Fruit fly (Drosophila melanogaster): ENCODE results near the gene CG5953.

CG5953 gene

DNA sequence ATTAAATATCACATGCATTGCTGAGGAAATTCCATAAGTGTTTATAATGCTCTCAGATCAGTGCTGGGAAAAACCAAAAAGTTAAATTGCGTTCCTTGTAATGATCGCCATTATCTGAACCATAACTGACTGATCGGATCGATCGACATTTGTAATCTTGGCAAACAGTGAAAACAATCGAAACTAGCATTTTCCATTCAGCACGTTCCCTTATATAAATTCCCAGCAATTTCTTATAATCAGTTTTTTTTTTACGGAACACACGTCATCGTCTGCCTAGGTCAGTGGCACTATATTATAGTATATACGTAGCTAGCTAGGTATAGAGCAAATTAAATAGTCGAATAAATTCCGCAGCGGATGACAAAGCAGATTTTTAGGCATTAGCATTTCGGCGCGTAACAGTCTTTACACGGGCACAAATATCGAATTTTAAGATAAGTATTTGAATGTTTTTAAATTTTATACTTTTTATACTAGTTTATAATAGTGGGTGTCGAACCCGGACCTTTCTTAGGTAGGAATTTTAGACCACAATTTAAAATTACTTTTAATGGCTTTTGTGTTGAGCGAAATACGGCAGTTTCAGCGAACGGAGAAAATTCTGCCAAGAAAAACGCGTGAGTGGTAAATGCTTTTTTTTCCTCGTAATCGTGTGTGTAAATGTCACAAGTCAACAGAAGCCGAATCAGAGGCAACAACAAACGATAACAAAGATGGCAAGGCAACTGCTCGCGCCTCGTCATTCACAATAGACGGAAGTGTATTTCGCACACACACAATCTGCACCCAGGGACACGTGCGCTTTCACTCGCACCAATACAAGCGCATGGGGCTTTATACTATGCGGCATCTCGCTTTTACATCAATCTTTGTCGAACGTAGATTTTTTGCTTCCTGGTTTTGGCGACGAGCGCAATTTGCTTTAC lies 2.9 kb downstream of the CG5953 start (continued):
- TF ChIP-seq CG4360 (GFP tag; IDR thresholded peaks at IDR 0.05) = no peak
- TF ChIP-seq CG30431 (GFP tag; optimal IDR thresholded peaks at IDR 0.05) = no peak
- no peak for TF ChIP-seq kah (GFP tag; optimal IDR thresholded peaks at IDR 0.05)
- TF ChIP-seq kni (GFP tag; optimal IDR thresholded peaks at IDR 0.05) = no peak
- TF ChIP-seq ewg (GFP tag; optimal IDR thresholded peaks at IDR 0.05) = no peak
- TF ChIP-seq CG14441 (GFP tag; IDR thresholded peaks at IDR 0.05) = no peak
- no peak for TF ChIP-seq ssp (GFP tag; IDR thresholded peaks at IDR 0.05)
- TF ChIP-seq chm (GFP tag; IDR thresholded peaks at IDR 0.05) = peak; percentile 45; the same call in 1 of the 2 replicates
- no peak for TF ChIP-seq Hand (GFP tag; optimal IDR thresholded peaks at IDR 0.05)
- TF ChIP-seq ato (GFP tag; IDR thresholded peaks at IDR 0.05; ENCODE audit: partially characterized antibody) = no peak
- TF ChIP-seq mirr (GFP tag; optimal IDR thresholded peaks at IDR 0.05) = peak; percentile 48
- no peak for TF ChIP-seq Side (GFP tag; optimal IDR thresholded peaks at IDR 0.05)
- no peak for TF ChIP-seq CG6765 (GFP tag; optimal IDR thresholded peaks at IDR 0.05)
- no peak for TF ChIP-seq her (GFP tag; optimal IDR thresholded peaks at IDR 0.05)
- no peak for TF ChIP-seq Abd-B (GFP tag; optimal IDR thresholded peaks at IDR 0.05)
- no peak for TF ChIP-seq CG17829 (tag; optimal IDR thresholded peaks at IDR 0.05)
- no peak for TF ChIP-seq CHES-1-like (GFP tag; optimal IDR thresholded peaks at IDR 0.05)
- TF ChIP-seq vnd (GFP tag; IDR thresholded peaks at IDR 0.05; ENCODE audit: partially characterized antibody) = 0 out of 3 replicates have a peak, but pooled peaks have one; percentile 28
- TF ChIP-seq Eip74EF (GFP tag; optimal IDR thresholded peaks at IDR 0.05) = peak in 1 of 2 experiments; percentile 66
- 0 out of 2 replicates have a peak, but pooled peaks have one; percentile 13 for TF ChIP-seq CG6272 (GFP tag; IDR thresholded peaks at IDR 0.05)
- TF ChIP-seq MTF-1 (GFP tag; optimal IDR thresholded peaks at IDR 0.05; ENCODE audit: borderline replicate concordance) = no peak
- no peak for TF ChIP-seq CG13624 (GFP tag; optimal IDR thresholded peaks at IDR 0.05)
- no peak for TF ChIP-seq crp (GFP tag; optimal IDR thresholded peaks at IDR 0.05)
- no peak for TF ChIP-seq lilli (GFP tag; optimal IDR thresholded peaks at IDR 0.05)
- TF ChIP-seq disco-r (GFP tag; optimal IDR thresholded peaks at IDR 0.05) = no peak
- TF ChIP-seq CG12219 (GFP tag; optimal IDR thresholded peaks at IDR 0.05) = no peak
- TF ChIP-seq NC2α (GFP tag; optimal IDR thresholded peaks at IDR 0.05) = no peak
- TF ChIP-seq CG6683 (GFP tag; optimal IDR thresholded peaks at IDR 0.05) = no peak
- no peak for TF ChIP-seq pzg (GFP tag; optimal IDR thresholded peaks at IDR 0.05)
- no peak for TF ChIP-seq Sry-β (GFP tag; optimal IDR thresholded peaks at IDR 0.05)
- TF ChIP-seq Dfd (GFP tag; optimal IDR thresholded peaks at IDR 0.05) = no peak
- TF ChIP-seq lab (GFP tag; optimal IDR thresholded peaks at IDR 0.05) = peak; percentile 35
- TF ChIP-seq pan (optimal IDR thresholded peaks at IDR 0.05) = no peak
- no peak for TF ChIP-seq pan (GFP tag; optimal IDR thresholded peaks at IDR 0.05 in 1 of 2, IDR thresholded peaks at IDR 0.05 in 1 of 2)
- TF ChIP-seq ranshi (GFP tag; IDR thresholded peaks at IDR 0.05) = no peak
- TF ChIP-seq jing (GFP tag; optimal IDR thresholded peaks at IDR 0.05) = no peak
- no peak for TF ChIP-seq croc (GFP tag; conservative IDR thresholded peaks at IDR 0.05)
- no peak for TF ChIP-seq slou (GFP tag; optimal IDR thresholded peaks at IDR 0.05)
- TF ChIP-seq gro (GFP tag; optimal IDR thresholded peaks at IDR 0.05) = no peak
- no peak for TF ChIP-seq toy (GFP tag; IDR thresholded peaks at IDR 0.05)
- no peak for TF ChIP-seq CG17385 (GFP tag; optimal IDR thresholded peaks at IDR 0.05)
- no peak for TF ChIP-seq CG16815 (GFP tag; optimal IDR thresholded peaks at IDR 0.05)
- TF ChIP-seq ems (GFP tag; optimal IDR thresholded peaks at IDR 0.05) = no peak
- TF ChIP-seq Sox100B (GFP tag; optimal IDR thresholded peaks at IDR 0.05) = no peak
- TF ChIP-seq gce (GFP tag; IDR thresholded peaks at IDR 0.05) = no peak
- TF ChIP-seq CG17328 (GFP tag; IDR thresholded peaks at IDR 0.05) = no peak
- TF ChIP-seq CG10321 (GFP tag; IDR thresholded peaks at IDR 0.05) = peak; percentile 54; the same call in 1 of the 2 replicates
- no peak for TF ChIP-seq Bteb2 (GFP tag; optimal IDR thresholded peaks at IDR 0.05)
- TF ChIP-seq Optix (GFP tag; IDR thresholded peaks at IDR 0.05) = no peak
